Fruit fly (Drosophila melanogaster) ovary, adult (tissue): ENCODE data around the gene HDAC4.

Experiments
- CG17801 ChIP-seq: fragments of 200-800 bp; optimal IDR thresholded peaks from 2 replicates; lab custom pipeline; 2019; ENCODE audit warnings: missing biosample characterization, mild to moderate bottlenecking, missing genetic modification characterization, moderate library complexity; ENCODE audit not compliant: partially characterized antibody

Gene HDAC4

dm6 chrX:13234738-13235470 lies 50.5 kb downstream of the HDAC4 start:
- TF ChIP-seq CG17801 = peak; percentile 82

DNA sequence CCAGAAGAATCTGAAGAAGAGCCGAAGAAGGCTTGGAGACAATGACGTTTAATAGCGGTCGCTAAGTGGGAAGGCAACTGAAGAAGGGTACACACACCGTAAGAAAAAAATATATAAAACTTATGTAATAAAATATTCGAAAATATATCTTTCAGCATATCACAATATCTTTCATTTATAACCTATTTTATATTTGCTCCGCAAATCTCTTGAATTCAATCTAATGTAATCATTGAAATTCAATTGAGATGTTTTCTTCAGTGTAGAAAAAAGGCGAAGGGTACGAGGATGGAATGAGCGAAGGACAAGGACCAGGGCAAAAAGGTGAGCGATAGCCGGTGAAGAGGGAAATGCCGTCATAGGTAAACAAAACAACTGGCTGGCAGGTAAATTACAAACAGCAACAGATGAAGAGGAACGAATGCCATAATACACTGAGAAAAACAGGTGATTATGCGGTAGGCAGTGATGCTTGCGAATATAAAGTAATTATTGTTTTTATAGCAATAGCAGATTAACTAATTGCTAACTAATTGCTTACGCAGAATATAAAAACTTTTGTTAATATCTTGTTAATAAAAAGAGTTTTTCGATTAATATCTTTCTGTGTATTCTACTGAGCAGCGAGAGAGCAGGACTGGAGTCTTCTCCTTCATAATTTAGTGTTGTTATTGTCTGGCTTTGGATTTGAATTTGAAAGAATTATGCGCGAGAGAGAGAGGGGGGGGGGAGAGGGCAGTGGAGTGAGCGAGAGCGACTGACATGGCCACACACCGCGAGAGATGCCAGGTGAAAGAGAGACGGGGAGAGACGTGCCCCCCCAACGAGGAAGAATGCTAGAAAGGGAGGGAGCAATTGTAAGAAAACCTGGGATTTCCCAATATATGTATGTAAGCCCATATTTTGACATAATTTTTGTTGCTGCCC lies 51.4 kb downstream of the HDAC4 start:
- TF ChIP-seq CG17801 = peak; percentile 46

DNA sequence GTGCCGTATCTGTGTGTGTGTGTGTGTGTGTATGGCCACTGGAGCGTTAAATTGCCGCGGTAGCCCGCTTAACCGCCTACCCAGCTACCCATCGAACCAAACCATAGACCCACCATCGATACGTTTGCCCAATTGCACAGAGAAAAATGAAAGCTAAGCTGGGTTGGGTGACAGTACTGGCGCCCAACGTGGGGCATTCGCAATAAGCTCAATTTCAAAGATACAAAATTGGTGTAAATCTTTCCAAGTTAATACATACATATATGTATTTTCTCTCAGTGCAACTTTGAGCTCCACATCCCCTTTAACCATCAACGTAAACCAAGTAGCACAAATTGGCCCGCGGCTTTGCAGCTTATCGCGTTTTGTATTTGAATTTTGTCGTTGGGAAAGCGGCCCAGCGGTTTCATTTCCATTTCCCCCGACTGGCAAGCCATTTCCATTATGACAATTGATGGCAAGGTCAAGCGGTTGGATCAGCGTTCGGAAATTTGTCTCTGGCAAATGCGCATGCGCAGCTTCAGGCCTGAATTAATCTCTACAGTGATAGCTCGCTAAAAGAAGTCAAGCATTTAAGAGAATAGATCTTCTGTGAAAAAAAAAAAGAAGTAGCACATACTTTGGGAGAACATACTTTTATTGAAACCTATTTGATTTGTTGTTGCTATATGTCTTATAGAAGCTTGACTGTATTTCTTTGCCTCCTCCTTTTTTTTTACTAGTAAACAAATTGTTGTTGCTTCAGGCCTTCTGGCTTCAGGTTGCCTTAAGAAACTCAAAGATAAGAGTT lies 52.8 kb downstream of the HDAC4 start:
- no peak for TF ChIP-seq CG17801

- TF ChIP-seq CG17801 = no peak
Observed at dm6 chrX:13230974-13231373, 54.5 kb downstream of the HDAC4 start.

- TF ChIP-seq CG17801 = no peak
Observed at dm6 chrX:13229824-13230223, 55.6 kb downstream of the HDAC4 start.

dm6 chrX:13229217-13229616 lies 56.2 kb downstream of the HDAC4 start:
- TF ChIP-seq CG17801 = no peak

dm6 chrX:13228208-13228606 lies 57.2 kb downstream of the HDAC4 start:
- TF ChIP-seq CG17801 = no peak

DNA sequence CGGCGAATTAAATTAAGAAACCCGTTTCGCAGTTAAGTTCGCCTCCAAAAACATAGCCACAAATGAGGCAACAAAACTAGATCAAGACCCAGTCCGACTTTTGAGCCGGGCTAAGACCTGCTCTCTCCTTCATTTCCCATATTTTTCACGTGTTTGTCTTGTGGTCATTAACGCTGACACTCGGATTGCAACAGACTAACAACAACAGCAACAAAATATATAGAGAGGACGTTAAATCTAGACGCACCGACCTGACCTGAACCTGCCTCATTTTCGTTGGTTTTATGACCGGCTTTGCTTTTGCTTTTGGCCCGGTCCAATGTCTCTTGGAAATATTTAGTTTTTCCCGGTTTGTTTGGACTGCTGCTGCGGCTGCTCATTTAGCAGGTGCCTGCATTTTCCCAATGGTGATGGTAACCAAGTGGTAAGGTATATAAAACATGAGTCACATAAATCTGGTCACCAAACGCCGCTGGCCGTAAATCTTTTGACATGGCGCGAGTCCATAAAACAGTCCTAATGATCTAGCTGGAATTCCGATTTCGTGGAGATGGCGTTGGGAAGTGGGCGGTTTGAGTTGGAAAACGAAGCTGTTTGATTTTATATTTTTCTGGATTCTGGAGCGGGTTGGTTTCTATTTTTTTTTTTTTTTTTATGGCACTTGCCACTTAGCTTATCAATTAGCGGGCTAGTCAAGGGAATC lies 57.8 kb downstream of the HDAC4 start:
- no peak for TF ChIP-seq CG17801

DNA sequence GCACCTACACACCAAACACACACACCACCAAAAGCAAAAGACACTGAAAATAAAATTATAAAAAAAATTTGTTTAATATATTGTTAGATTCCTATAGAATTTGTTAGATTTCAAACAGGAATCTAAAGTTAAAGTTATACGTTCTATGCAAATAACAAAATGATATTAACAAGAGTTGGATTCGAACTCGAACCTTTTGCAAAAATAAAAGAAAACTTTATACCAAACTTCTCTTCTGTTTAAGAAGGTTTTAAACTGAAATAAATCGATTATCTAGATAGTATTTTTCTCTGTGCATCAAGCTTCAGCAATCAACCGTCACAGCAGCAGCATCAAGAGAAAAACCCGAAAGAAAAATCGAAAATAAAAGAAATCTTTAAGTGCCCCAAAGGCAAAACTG lies 59.0 kb downstream of the HDAC4 start:
- TF ChIP-seq CG17801 = no peak

DNA sequence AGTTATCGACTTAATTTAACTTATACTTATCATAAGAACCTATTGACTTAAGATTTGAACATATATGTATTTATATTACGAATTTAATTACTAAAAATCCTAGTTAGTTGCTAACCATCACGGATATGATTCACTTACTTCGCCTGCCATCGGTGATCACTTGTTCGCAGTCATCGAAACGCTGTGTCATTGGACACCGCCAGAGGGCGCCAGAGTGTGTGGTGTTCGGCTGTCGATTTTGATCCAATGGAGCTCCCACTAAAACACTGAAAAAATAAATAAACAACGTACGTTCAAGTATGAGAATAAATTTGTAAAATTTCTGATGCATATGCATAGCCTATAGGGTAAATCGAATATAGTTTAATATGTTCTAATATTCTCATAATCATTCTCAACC lies 60.6 kb downstream of the HDAC4 start:
- no peak for TF ChIP-seq CG17801

DNA sequence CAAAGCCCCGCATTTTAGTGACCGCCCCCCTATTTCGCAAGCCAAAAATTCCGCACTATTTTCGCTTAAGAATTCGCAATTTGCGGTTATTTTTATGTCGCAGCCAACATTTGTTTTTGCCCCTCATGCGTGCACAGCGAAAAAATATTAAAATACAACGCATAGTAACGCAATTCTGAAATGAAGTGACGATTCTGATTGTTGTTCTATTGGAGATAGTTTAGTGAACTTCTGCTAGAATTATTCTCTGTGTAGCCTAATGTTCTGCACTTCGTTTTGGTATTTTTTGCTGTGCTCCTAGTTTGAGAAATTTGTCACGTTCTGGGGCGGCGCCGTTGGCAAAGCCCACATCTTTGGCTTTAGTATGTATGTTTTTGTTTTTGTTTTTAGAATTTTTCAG lies 63.6 kb downstream of the HDAC4 start:
- TF ChIP-seq CG17801 = no peak

DNA sequence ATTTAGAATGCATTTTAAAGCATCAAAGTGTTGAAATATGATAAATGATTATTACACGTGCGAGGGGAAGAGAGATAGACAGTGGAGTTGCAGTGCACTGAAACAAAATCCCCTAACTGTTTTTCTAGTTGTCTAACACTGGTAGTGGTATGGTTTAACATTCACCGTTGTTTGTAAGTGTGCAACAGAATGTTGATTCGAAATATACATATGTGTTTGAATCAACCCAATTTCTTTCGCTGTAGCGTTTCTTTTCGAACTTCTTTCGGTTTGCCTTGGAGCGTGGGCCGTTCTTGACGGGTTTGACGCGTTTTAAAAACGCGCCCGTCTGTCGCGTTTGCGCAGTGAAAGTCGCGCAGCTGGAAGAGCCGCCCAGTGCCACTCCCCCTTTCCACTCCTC lies 64.1 kb downstream of the HDAC4 start:
- no peak for TF ChIP-seq CG17801

DNA sequence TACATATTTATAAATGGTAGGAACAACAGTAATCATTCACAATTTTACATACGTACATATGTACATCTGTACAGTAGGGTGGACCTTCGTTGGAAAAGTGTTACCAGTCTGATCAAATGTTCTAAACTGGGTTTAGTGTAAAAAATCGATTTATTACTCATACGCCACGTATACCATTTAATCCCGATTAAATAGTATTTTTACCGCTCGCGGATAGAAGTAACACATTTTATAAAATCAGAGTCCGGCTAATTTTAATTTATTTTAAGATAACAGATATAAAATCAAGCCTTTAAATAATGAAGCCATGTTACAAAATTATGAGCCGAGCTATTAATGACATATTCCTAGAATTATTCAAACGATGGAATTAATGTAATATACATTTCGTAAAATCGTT lies 65.0 kb downstream of the HDAC4 start:
- no peak for TF ChIP-seq CG17801

dm6 chrX:13219290-13219689 lies 66.1 kb downstream of the HDAC4 start:
- TF ChIP-seq CG17801 = no peak

dm6 chrX:13214056-13214455 lies 71.4 kb downstream of the HDAC4 start:
- TF ChIP-seq CG17801 = no peak
